Fruit fly (Drosophila melanogaster) whole organism: Measurements from ENCODE around the gene dpr6.

Source experiments
- EcR ChIP-seq, 2 experiments: fragments of >200 bp; optimal IDR thresholded peaks; 2 replicates each; lab custom pipeline; 2017; ENCODE audit warnings: missing biosample characterization in 2 of 2, missing genetic modification characterization in 2 of 2, missing genetic modification reagents in 2 of 2
- pan ChIP-seq: fragments of >200 bp; optimal IDR thresholded peaks from 2 replicates; lab custom pipeline; 2017
- psq ChIP-seq: fragments of >200 bp; optimal IDR thresholded peaks from 2 replicates; lab custom pipeline; 2017

DNA sequence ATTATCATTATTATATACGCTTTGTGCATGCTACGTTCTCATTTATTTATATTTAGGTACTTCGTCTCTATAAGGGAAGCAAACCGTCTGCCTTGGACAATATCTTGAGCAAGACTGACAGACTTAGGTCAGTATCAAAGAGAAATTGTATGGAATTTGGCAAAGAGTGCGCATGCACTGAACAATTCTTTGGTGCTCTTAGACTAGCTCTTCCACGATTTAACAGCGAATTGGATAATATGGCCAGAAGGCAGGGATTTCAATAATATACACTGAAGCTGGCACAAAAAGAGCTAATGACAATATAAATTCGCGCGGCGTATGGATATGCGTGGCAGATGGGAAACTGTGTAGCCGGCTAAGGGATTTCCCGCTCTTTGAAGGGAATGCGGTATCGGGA is 212.4 kb downstream of the dpr6 start:
- TF ChIP-seq pan (lab: Kevin White, UChicago) (no peak), psq (lab: Kevin White, UChicago) (no peak), EcR (GFP tag; optimal IDR thresholded peaks at IDR 0.05; lab: Kevin White, UChicago) (no peak)
